Worm (Caenorhabditis elegans): ENCODE results near the gene F58E6.8.

DNA sequence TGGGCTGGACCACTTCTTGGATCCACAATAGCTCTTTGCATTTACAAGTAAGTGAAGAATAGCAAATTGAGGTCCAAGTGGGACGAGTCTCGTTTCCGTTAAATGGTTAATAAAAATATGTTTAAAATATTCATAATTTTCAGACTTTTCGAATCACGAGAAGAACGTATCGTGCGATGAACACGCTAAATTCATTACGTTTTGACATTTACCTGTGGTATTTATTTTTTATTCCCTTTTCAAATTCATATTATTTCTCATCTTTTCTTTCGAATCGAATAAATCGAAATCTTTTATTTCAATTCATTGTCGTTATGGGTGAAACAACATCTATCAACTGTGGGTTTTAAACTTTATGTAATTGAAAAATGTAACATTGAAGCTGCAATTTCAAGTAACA, 16.2 kb downstream of the F58E6.8 start, which contains the start of gene marc-1:
- TF ChIP-seq elt-2 (tag; optimal IDR thresholded peaks at IDR 0.05) (no peak), syd-9 (tag; optimal IDR thresholded peaks at IDR 0.05) (no peak), rnt-1 (tag; optimal IDR thresholded peaks at IDR 0.05) (no peak), sox-2 (GFP tag; IDR thresholded peaks at IDR 0.05) (no peak), pha-4 (tag; optimal IDR thresholded peaks at IDR 0.05) (no peak), unc-55 (GFP tag; optimal IDR thresholded peaks at IDR 0.05) (no peak), nfya-1 (tag; optimal IDR thresholded peaks at IDR 0.05) (no peak), ceh-48 (tag; optimal IDR thresholded peaks at IDR 0.05) (no peak), che-1 (tag; optimal IDR thresholded peaks at IDR 0.05) (no peak), pqm-1 (tag; optimal IDR thresholded peaks at IDR 0.05) (no peak), hlh-15 (tag; optimal IDR thresholded peaks at IDR 0.05) (no peak)

All from whole organism, late embryonic.